Fruit fly (Drosophila melanogaster): ENCODE data around the gene RpL13A.

The RpL13A gene

DNA sequence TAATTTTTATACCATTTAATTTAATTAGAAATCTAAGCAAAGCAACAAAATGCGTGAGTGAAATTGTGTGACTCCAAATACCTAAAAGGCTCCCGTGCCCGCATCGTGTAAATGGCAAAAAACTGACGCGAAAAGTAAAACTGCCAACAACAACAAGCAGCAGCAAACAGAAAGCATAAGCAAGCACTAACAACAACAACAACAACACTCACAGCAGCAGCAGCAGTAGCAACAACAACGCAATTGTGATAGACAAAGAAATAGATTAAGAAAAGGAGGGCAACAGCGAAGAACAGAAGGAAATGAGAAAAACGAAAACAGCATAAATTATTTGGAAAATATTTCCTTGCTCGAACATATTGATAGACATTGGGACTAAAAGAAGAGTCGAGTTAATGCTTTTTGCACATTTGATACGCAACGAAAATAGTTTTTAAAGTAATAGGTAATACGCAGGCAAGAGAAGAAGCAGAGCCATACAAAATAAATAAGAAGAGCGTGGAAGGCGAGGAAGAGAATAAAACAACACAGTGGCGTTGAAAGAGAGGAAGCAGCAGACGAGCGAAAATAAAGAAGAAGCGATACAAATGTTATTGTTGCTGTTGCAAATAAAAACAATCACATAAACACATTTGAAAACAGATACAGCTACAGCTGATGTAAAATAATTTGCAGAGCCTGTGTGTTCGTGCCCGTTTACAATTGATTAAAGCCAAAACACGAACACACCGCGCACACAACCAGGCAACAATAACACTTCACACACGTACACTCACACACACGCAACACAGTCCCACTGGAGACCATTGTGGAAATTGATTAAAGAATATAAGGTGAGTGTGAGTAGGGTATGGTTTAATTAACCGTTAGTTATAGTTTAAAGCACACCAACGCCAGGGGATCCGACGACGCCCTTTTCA lies 45.7 kb downstream of the RpL13A start:
- TF ChIP-seq kay (GFP tag; ENCODE audit: borderline replicate concordance) (no peak), Hr96 (GFP tag; optimal IDR thresholded peaks at IDR 0.05) (no peak), toe (GFP tag; optimal IDR thresholded peaks at IDR 0.05) (no peak), Crg-1 (GFP tag; optimal IDR thresholded peaks at IDR 0.05) (no peak), tj (GFP tag; optimal IDR thresholded peaks at IDR 0.05) (no peak), CG12768 (GFP tag; optimal IDR thresholded peaks at IDR 0.05) (peak; percentile 9), CG14711 (tag; optimal IDR thresholded peaks at IDR 0.05) (no peak), Mnt (GFP tag; optimal IDR thresholded peaks at IDR 0.05) (no peak), ovo (GFP tag; optimal IDR thresholded peaks at IDR 0.05) (peak; percentile 9), Clk (GFP tag; optimal IDR thresholded peaks at IDR 0.05) (no peak), CG5204 (GFP tag; optimal IDR thresholded peaks at IDR 0.05) (no peak), CG7101 (tag; optimal IDR thresholded peaks at IDR 0.05) (no peak), CG11617 (GFP tag; optimal IDR thresholded peaks at IDR 0.05) (no peak), bab1 (GFP tag; optimal IDR thresholded peaks at IDR 0.05) (no peak), CG33017 (tag; optimal IDR thresholded peaks at IDR 0.05) (no peak), CG7045 (GFP tag; optimal IDR thresholded peaks at IDR 0.05) (no peak), pad (GFP tag; optimal IDR thresholded peaks at IDR 0.05) (peak; percentile 87), cic (GFP tag; optimal IDR thresholded peaks at IDR 0.05) (peak; percentile 76), cnc (optimal IDR thresholded peaks at IDR 0.05) (no peak), CG1620 (GFP tag; optimal IDR thresholded peaks at IDR 0.05) (no peak)

DNA sequence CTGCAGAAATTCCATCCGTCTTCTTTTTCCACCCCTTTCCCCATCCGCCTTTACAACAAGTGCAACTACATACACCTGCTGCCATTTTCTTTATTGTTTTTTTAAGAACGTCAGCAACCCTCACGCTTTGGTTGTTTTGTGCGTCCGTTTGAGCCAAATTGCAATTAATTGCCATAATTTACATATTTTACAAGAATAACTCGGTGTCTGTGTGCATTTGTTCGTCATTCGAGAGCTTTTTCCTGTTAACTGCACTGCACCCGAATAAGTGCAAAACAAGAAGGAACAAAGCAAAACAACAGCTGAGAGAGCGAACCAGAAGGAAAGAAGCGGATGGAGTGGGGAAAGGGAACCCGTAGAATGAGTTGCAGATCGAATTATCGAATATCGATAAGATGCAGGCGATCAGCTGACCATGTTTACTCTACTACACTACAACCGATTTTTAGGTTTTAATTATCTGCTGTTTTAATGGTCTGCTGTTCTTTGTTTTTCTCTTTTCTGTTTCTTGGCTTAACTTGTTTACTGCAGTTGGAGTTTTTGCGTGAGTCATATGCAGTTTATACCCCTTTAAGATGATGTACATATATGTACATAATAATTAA lies 46.5 kb downstream of the RpL13A start:
- TF ChIP-seq cnc (optimal IDR thresholded peaks at IDR 0.05) (peak; percentile 20 to 54), Clk (GFP tag; optimal IDR thresholded peaks at IDR 0.05) (no peak), toe (GFP tag; optimal IDR thresholded peaks at IDR 0.05) (no peak), pad (GFP tag; optimal IDR thresholded peaks at IDR 0.05) (peak; percentile 72), CG14711 (tag; optimal IDR thresholded peaks at IDR 0.05) (no peak), Mnt (GFP tag; optimal IDR thresholded peaks at IDR 0.05) (no peak), kay (GFP tag; ENCODE audit: borderline replicate concordance) (peak; percentile 64), ovo (GFP tag; optimal IDR thresholded peaks at IDR 0.05) (no peak), tj (GFP tag; optimal IDR thresholded peaks at IDR 0.05) (peak; percentile 65), CG11617 (GFP tag; optimal IDR thresholded peaks at IDR 0.05) (peak; percentile 0)

DNA sequence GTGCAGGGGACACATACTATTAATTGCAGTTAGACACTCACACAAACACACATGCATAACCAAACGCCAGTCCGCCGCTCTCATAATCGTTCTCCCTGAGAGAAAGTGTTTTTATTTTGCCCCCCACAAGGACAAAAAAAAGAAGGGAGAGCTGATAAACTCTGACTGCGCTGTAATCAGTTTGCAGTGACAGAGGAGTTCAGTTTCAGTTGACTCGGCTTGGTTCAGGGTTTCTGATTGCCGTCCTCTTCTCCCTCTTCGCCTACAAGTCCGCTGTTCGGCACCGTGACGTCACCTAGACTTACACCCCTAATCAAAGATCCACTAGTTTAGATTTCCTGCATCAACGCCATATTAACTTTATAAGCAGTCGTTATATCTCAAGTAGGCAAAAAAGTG lies 47.0 kb downstream of the RpL13A start:
- peak; percentile 24 for TF ChIP-seq CG12768 (GFP tag; optimal IDR thresholded peaks at IDR 0.05)
- peak; percentile 25 for TF ChIP-seq cic (GFP tag; optimal IDR thresholded peaks at IDR 0.05)
- peak; percentile 63 for TF ChIP-seq tj (GFP tag; optimal IDR thresholded peaks at IDR 0.05)
- peak; percentile 14 for TF ChIP-seq kay (GFP tag; ENCODE audit: borderline replicate concordance)
- no peak for TF ChIP-seq Clk (GFP tag; optimal IDR thresholded peaks at IDR 0.05)

DNA sequence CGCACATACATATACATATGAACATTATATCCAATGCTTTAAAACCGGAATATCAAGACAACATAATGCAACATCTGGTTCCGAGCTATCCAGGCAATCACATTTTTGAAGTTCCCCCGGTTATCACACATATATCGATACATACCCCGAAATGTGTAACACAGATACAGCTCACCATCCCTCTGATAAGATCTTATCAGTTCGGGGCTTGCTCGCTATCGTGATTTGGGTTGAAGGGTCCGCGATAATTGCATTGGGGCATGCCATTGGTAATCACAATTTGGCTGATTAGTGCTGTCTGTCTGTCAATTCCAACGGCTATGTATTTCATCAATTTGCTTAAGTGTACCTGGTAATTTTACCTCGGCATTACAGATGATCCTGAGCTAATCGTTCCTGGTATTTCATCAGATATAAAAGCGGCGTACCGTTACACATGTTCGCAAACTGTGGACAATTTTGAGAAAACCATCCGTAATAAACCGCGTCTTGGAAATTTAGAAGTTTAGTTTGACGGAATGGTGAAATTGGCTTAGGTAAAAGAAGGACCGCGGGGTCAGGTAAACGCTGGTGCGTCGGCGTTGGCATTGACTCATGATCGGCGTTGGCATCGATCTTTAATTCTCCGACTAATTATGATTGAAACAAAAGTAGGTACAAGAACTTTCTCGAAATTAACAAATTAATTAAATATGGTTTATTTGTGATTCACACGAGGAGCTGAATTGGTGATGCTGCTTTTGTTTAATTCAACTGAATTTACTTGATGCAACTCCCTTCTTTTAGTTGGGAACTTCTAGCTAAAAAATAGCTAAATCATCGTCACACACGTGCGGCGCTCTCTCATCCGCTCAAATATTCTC lies 47.8 kb downstream of the RpL13A start:
- TF ChIP-seq CG12768 (GFP tag; optimal IDR thresholded peaks at IDR 0.05) (no peak), CG7045 (GFP tag; optimal IDR thresholded peaks at IDR 0.05) (no peak), pad (GFP tag; optimal IDR thresholded peaks at IDR 0.05) (no peak)

DNA sequence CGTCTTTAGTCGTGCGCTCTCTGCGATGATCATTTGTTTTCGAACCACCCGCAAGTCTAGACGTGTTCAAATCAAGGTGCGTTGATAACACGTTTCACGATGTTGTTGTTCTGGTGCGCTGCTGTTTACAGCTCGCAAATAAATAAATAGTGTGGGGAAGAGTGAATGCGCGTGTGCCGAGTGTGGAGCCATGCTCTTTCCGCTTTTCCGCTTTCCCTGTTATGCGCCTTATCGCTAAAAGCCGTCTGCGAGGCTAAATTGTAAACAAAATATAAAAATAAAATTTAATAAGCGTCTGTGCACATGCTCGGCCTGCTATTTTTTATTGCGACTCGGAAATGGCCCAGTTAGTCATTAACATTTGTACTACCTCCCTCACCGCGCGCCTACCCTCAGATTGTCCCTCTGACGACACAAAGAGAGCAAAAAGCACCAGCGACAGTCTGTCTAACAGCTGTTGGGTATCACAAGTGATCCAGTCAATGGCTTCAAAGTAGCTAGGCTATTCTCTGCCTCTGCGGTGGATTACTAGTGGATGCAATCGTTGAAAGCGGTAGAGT lies 48.5 kb downstream of the RpL13A start:
- TF ChIP-seq Crg-1 (GFP tag; optimal IDR thresholded peaks at IDR 0.05) (peak; percentile 69), tj (GFP tag; optimal IDR thresholded peaks at IDR 0.05) (peak; percentile 47), CG7101 (tag; optimal IDR thresholded peaks at IDR 0.05) (peak; percentile 67), ovo (GFP tag; optimal IDR thresholded peaks at IDR 0.05) (peak; percentile 72), kay (GFP tag; ENCODE audit: borderline replicate concordance) (peak; percentile 99), cic (GFP tag; optimal IDR thresholded peaks at IDR 0.05) (peak; percentile 96), CG12768 (GFP tag; optimal IDR thresholded peaks at IDR 0.05) (peak; percentile 49), bab1 (GFP tag; optimal IDR thresholded peaks at IDR 0.05) (peak; percentile 67), CG11617 (GFP tag; optimal IDR thresholded peaks at IDR 0.05) (peak; percentile 69), Hr96 (GFP tag; optimal IDR thresholded peaks at IDR 0.05) (peak; percentile 33), CG1620 (GFP tag; optimal IDR thresholded peaks at IDR 0.05) (no peak), cnc (optimal IDR thresholded peaks at IDR 0.05) (no peak), Mnt (GFP tag; optimal IDR thresholded peaks at IDR 0.05) (peak; percentile 98), toe (GFP tag; optimal IDR thresholded peaks at IDR 0.05) (no peak), CG33017 (tag; optimal IDR thresholded peaks at IDR 0.05) (peak; percentile 56), Clk (GFP tag; optimal IDR thresholded peaks at IDR 0.05) (peak; percentile 24), CG5204 (GFP tag; optimal IDR thresholded peaks at IDR 0.05) (no peak), pad (GFP tag; optimal IDR thresholded peaks at IDR 0.05) (peak; percentile 50), CG7045 (GFP tag; optimal IDR thresholded peaks at IDR 0.05) (peak; percentile 66), CG14711 (tag; optimal IDR thresholded peaks at IDR 0.05) (peak; percentile 49)
